Fruit fly (Drosophila melanogaster): ENCODE results near the gene Axud1.
A peak's percentile ranks its signal among the peaks of the same experiment; 100 is the strongest.

Gene Axud1

DNA sequence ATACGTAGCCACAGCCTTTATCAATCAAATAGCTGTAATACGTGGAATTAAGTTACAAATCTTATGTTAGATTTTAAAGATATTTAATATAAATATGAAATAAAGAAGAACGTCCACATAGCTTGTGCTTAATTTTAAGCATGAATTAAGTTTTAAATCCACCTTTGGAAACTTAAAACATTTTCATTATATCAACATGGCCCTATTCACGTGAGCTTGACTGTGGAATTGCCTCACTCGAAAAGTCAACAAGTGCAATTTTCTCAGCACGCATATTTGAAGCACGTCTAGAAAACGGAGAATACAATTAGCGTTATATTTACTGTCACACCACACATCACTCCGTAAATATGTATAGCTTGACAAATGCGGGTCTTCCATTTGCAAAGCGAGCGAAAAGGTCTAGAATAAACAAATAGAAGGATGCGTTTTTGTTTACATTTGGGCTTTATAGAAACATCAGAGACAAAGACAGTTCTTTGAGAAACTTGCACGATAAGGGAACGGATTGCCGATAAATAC, 1.5 kb upstream of the Axud1 start (continued):
- TF ChIP-seq tgo (GFP tag; IDR thresholded peaks at IDR 0.05) (peak; percentile 82), stwl (tag; optimal IDR thresholded peaks at IDR 0.05) (peak; percentile 31), CG12391 (tag; optimal IDR thresholded peaks at IDR 0.05) (peak; percentile 89), zf30C (GFP tag; optimal IDR thresholded peaks at IDR 0.05) (no peak), CG12659 (GFP tag; optimal IDR thresholded peaks at IDR 0.05) (peak; percentile 90), Sin3A (optimal IDR thresholded peaks at IDR 0.05) (no peak), Elba2 (GFP tag; optimal IDR thresholded peaks at IDR 0.05) (peak; percentile 0), CG8478 (optimal IDR thresholded peaks at IDR 0.05) (no peak), gce (GFP tag; IDR thresholded peaks at IDR 0.05) (peak; percentile 55; the same call in 1 of the 3 replicates), CG14965 (GFP tag; optimal IDR thresholded peaks at IDR 0.05; ENCODE audit: borderline replicate concordance) (no peak), CG11695 (GFP tag; IDR thresholded peaks at IDR 0.05) (peak; percentile 95), chn (GFP tag; optimal IDR thresholded peaks at IDR 0.05) (peak; percentile 37), Six4 (GFP tag; optimal IDR thresholded peaks at IDR 0.05) (peak; percentile 72), CG8944 (GFP tag; optimal IDR thresholded peaks at IDR 0.05) (peak; percentile 29), sd (tag; optimal IDR thresholded peaks at IDR 0.05) (peak; percentile 84), repo (GFP tag; optimal IDR thresholded peaks at IDR 0.05) (peak; percentile 57), E2f1 (GFP tag; IDR thresholded peaks at IDR 0.05) (peak; percentile 84), CG10366 (GFP tag; IDR thresholded peaks at IDR 0.05) (peak; percentile 83), az2 (GFP tag; optimal IDR thresholded peaks at IDR 0.05) (peak; percentile 84), CG6272 (GFP tag; IDR thresholded peaks at IDR 0.05) (peak; percentile 71), her (GFP tag; optimal IDR thresholded peaks at IDR 0.05) (no peak), CG4617 (GFP tag; optimal IDR thresholded peaks at IDR 0.05; ENCODE audit: borderline replicate concordance) (peak; percentile 40), slbo (GFP tag; IDR thresholded peaks at IDR 0.05) (peak; percentile 85), CG1233 (GFP tag; optimal IDR thresholded peaks at IDR 0.05) (peak; percentile 89), CG9215 (GFP tag; IDR thresholded peaks at IDR 0.05) (peak; percentile 78; the same call in 1 of the 2 replicates), CG5245 (GFP tag; optimal IDR thresholded peaks at IDR 0.05) (peak; percentile 70), CG34376 (GFP tag; optimal IDR thresholded peaks at IDR 0.05) (peak; percentile 64), klu (GFP tag; IDR thresholded peaks at IDR 0.05) (peak; percentile 56; the same call in 1 of the 2 replicates), Nf-YC (tag; optimal IDR thresholded peaks at IDR 0.05) (peak; percentile 75), CG6765 (GFP tag; optimal IDR thresholded peaks at IDR 0.05) (peak; percentile 74), pros (GFP tag; optimal IDR thresholded peaks at IDR 0.05) (no peak), CG10654 (GFP tag; optimal IDR thresholded peaks at IDR 0.05) (peak; percentile 73), da (GFP tag; optimal IDR thresholded peaks at IDR 0.05) (no peak)

DNA sequence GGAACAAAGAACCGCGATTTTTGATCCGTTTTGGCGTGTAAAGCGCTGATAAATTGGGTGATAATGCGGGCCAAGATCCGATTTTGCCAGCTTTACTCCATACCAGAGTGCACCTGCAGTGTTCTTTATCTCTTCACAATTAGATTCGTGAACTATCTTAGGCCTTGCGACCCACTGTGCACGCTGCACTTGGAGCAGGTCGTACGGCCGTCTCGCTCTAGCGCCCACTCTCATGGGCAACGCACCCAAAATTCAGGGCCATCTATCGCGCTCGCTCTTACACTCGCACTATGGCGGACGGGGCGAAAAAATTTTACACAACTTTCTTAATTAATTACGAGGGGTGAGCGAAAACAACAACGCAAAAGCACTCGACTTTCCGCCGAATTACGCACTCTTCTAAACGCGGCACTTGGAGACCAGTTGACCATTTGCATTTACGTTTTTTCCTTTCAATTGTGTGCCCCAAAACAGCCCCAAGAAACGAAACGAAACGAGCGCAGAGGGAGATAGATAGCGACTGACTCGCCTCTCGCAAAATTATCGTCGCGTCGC, 868 bp upstream of the Axud1 start:
- no peak for TF ChIP-seq Kr (GFP tag; optimal IDR thresholded peaks at IDR 0.05)
- TF ChIP-seq CG34224 (GFP tag; IDR thresholded peaks at IDR 0.05; ENCODE audit: partially characterized antibody) = no peak
- peak; percentile 82 for TF ChIP-seq row (GFP tag; IDR thresholded peaks at IDR 0.05)
- TF ChIP-seq CG16779 (GFP tag; IDR thresholded peaks at IDR 0.05) = no peak
- TF ChIP-seq Spps (tag; optimal IDR thresholded peaks at IDR 0.05) = no peak
- TF ChIP-seq Sry-δ (GFP tag; optimal IDR thresholded peaks at IDR 0.05) = no peak
- peak; percentile 5; the same call in 2 of the 3 replicates for TF ChIP-seq ci (GFP tag; IDR thresholded peaks at IDR 0.05)
- TF ChIP-seq CG13424 (tag; optimal IDR thresholded peaks at IDR 0.05) = no peak
- no peak for TF ChIP-seq Gug (GFP tag; IDR thresholded peaks at IDR 0.05)
- TF ChIP-seq Stat92E (GFP tag; optimal IDR thresholded peaks at IDR 0.05) = no peak
- no peak for TF ChIP-seq pb (GFP tag; optimal IDR thresholded peaks at IDR 0.05)
- no peak for TF ChIP-seq CG14441 (GFP tag; IDR thresholded peaks at IDR 0.05)
- TF ChIP-seq dm (GFP tag; optimal IDR thresholded peaks at IDR 0.05) = no peak
- TF ChIP-seq Dad (GFP tag; optimal IDR thresholded peaks at IDR 0.05) = no peak
- TF ChIP-seq cas (GFP tag; IDR thresholded peaks at IDR 0.05) = no peak
- no peak for TF ChIP-seq tio (GFP tag; optimal IDR thresholded peaks at IDR 0.05)
- no peak for TF ChIP-seq Antp (GFP tag; optimal IDR thresholded peaks at IDR 0.05)
- no peak for TF ChIP-seq E2f1 (GFP tag; IDR thresholded peaks at IDR 0.05)
- TF ChIP-seq CG3065 (GFP tag; optimal IDR thresholded peaks at IDR 0.05) = no peak
- TF ChIP-seq aop (GFP tag; IDR thresholded peaks at IDR 0.05) = no peak
- no peak for TF ChIP-seq CG6272 (GFP tag; IDR thresholded peaks at IDR 0.05)
- TF ChIP-seq yki (optimal IDR thresholded peaks at IDR 0.05) = no peak
- TF ChIP-seq CG8478 (optimal IDR thresholded peaks at IDR 0.05) = peak; percentile 95

All from whole organism, embryonic.